Fruit fly (Drosophila melanogaster): ENCODE measurements around the gene Art4.

DNA sequence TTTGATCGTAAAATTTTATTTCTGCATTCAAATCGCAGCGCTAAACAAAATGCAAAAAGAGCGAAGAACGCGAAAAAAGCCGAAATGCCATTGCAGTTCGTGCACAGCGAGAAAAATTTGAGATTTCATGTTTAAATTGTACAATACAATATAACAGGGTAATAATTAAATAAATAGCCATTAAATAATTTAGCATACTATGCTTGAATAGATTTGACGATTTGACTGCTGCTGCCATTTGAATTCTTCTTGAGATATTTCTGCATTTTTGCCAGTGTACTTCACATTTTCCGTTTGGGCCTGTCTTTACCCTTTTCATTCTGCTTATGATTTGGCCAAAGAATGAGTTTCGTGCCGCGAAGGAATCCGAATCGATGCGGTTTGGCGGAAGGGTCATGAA is 51.0 kb downstream of the Art4 start:
- TF ChIP-seq CG15710 (tag; optimal IDR thresholded peaks at IDR 0.05) (no peak), CG4496 (GFP tag; IDR thresholded peaks at IDR 0.05) (peak; percentile 90), CG8159 (tag; optimal IDR thresholded peaks at IDR 0.05) (peak; percentile 49), Snoo (tag; optimal IDR thresholded peaks at IDR 0.05) (peak; percentile 57)
